Worm (Caenorhabditis elegans) whole organism, L3 larva: ENCODE results near the gene rab-39.

Source experiments
- R02D3.7 ChIP-seq: fragments of 150-350 bp; optimal IDR thresholded peaks from 2 replicates; lab custom pipeline; 2014; ENCODE audit warnings: missing biosample characterization, missing genetic modification characterization
- ZK546.5 ChIP-seq: sonication (generic microtip); optimal IDR thresholded peaks from 2 replicates; lab custom pipeline; 2017; ENCODE audit warnings: missing biosample characterization, missing genetic modification characterization
- aly-2 ChIP-seq: fragments of 150-350 bp; optimal IDR thresholded peaks from 2 replicates; lab custom pipeline; 2014; ENCODE audit warnings: missing biosample characterization, missing genetic modification characterization
- ama-1 ChIP-seq: fragments of 150-350 bp; optimal IDR thresholded peaks from 2 replicates; lab custom pipeline; 2018
- ceh-16 ChIP-seq: sonication (generic microtip); optimal IDR thresholded peaks from 2 replicates; lab custom pipeline; 2017; ENCODE audit warnings: missing biosample characterization, missing genetic modification characterization
- ceh-28 ChIP-seq: fragments of 150-350 bp; optimal IDR thresholded peaks from 2 replicates; lab custom pipeline; 2014; ENCODE audit warnings: missing biosample characterization, missing genetic modification reagents, missing genetic modification characterization
- ceh-9 ChIP-seq: sonication (generic microtip); optimal IDR thresholded peaks from 2 replicates; lab custom pipeline; 2018; ENCODE audit warnings: missing biosample characterization, missing genetic modification characterization
- elt-1 ChIP-seq: fragments of 150-350 bp; optimal IDR thresholded peaks from 2 replicates; lab custom pipeline; 2014; ENCODE audit warnings: missing biosample characterization, missing genetic modification characterization
- elt-2 ChIP-seq: sonication (generic microtip); optimal IDR thresholded peaks from 2 replicates; lab custom pipeline; 2016; ENCODE audit warnings: missing genetic modification reagents, mild to moderate bottlenecking, missing genetic modification characterization, missing compliant biosample characterization
- elt-3 ChIP-seq, 3 experiments: fragments of 150-350 bp in 1 of 3; sonication (generic microtip) in 2 of 3; optimal IDR thresholded peaks; 2 replicates in 2 of 3; 4 replicates in 1 of 3; lab custom pipeline; 2014 to 2017; ENCODE audit warnings: missing biosample characterization in 3 of 3, missing genetic modification characterization in 3 of 3
- fkh-2 ChIP-seq: fragments of 150-350 bp; optimal IDR thresholded peaks from 2 replicates; lab custom pipeline; 2014; ENCODE audit warnings: missing biosample characterization, missing genetic modification reagents, missing genetic modification characterization
- fos-1 ChIP-seq: fragments of 150-350 bp; optimal IDR thresholded peaks from 2 replicates; lab custom pipeline; 2014; ENCODE audit warnings: missing biosample characterization, missing genetic modification characterization
- jun-1 ChIP-seq: fragments of 150-350 bp; optimal IDR thresholded peaks from 2 replicates; lab custom pipeline; 2014; ENCODE audit warnings: missing biosample characterization, missing genetic modification reagents, missing genetic modification characterization
- lin-15B ChIP-seq: fragments of 150-350 bp; optimal IDR thresholded peaks from 2 replicates; lab custom pipeline; 2014; ENCODE audit warnings: missing biosample characterization, missing genetic modification characterization
- lin-39 ChIP-seq: fragments of 150-350 bp; optimal IDR thresholded peaks from 2 replicates; lab custom pipeline; 2018; ENCODE audit warnings: missing biosample characterization, missing genetic modification reagents, missing genetic modification characterization
- mdl-1 ChIP-seq: fragments of 150-350 bp; optimal IDR thresholded peaks from 2 replicates; lab custom pipeline; 2014; ENCODE audit warnings: missing biosample characterization, missing genetic modification characterization
- mml-1 ChIP-seq: fragments of 150-350 bp; sonication (generic microtip); optimal IDR thresholded peaks from 3 replicates; lab custom pipeline; 2014; ENCODE audit warnings: missing biosample characterization, missing genetic modification characterization
- nfya-1 ChIP-seq: sonication (generic microtip); optimal IDR thresholded peaks from 2 replicates; lab custom pipeline; 2017; ENCODE audit warnings: missing genetic modification characterization, mild to moderate bottlenecking, missing compliant biosample characterization, antibody characterized with exemption, moderate library complexity; ENCODE audit not compliant: insufficient read depth
- nhr-23 ChIP-seq: fragments of 150-350 bp; optimal IDR thresholded peaks from 2 replicates; lab custom pipeline; 2014; ENCODE audit warnings: missing biosample characterization, missing genetic modification reagents, missing genetic modification characterization
- nhr-237 ChIP-seq: fragments of 150-350 bp; optimal IDR thresholded peaks from 2 replicates; lab custom pipeline; 2014; ENCODE audit warnings: missing biosample characterization, missing genetic modification characterization
- nhr-25 ChIP-seq: sonication (generic microtip); optimal IDR thresholded peaks from 2 replicates; lab custom pipeline; 2017; ENCODE audit warnings: missing biosample characterization, missing genetic modification characterization
- nhr-28 ChIP-seq: fragments of 150-350 bp; optimal IDR thresholded peaks from 2 replicates; lab custom pipeline; 2014; ENCODE audit warnings: missing biosample characterization, missing genetic modification characterization
- nhr-67 ChIP-seq: fragments of 150-350 bp; optimal IDR thresholded peaks from 2 replicates; lab custom pipeline; 2014; ENCODE audit warnings: missing biosample characterization, missing genetic modification characterization
- nhr-76 ChIP-seq: fragments of 150-350 bp; sonication (generic microtip); optimal IDR thresholded peaks from 5 replicates; lab custom pipeline; 2014; ENCODE audit warnings: missing biosample characterization, missing genetic modification characterization
- pha-4 ChIP-seq: fragments of 150-350 bp; optimal IDR thresholded peaks from 2 replicates; lab custom pipeline; 2014; ENCODE audit warnings: missing biosample characterization, missing genetic modification reagents, missing genetic modification characterization
- pqm-1 ChIP-seq: fragments of 150-350 bp; optimal IDR thresholded peaks from 2 replicates; lab custom pipeline; 2017; ENCODE audit warnings: missing biosample characterization, missing genetic modification characterization, inconsistent platforms
- sea-2 ChIP-seq: fragments of 150-350 bp; sonication (generic microtip); optimal IDR thresholded peaks from 4 replicates; lab custom pipeline; 2014; ENCODE audit warnings: missing biosample characterization, missing genetic modification reagents, missing genetic modification characterization
- skn-1 ChIP-seq: fragments of 150-350 bp; optimal IDR thresholded peaks from 2 replicates; lab custom pipeline; 2014; ENCODE audit warnings: missing biosample characterization, missing genetic modification characterization
- snpc-4 ChIP-seq: fragments of 150-350 bp; optimal IDR thresholded peaks from 2 replicates; lab custom pipeline; 2014; ENCODE audit warnings: missing biosample characterization, missing genetic modification characterization
- tbx-2 ChIP-seq: sonication (generic microtip); optimal IDR thresholded peaks from 2 replicates; lab custom pipeline; 2016; ENCODE audit warnings: mild to moderate bottlenecking, missing genetic modification characterization, missing compliant biosample characterization
- unc-39 ChIP-seq: sonication (generic microtip); optimal IDR thresholded peaks from 4 replicates; lab custom pipeline; 2017; ENCODE audit warnings: missing biosample characterization, missing genetic modification characterization
- unc-62 ChIP-seq: fragments of 150-350 bp; sonication (generic microtip); optimal IDR thresholded peaks from 4 replicates; lab custom pipeline; 2014; ENCODE audit warnings: missing biosample characterization, missing genetic modification reagents, missing genetic modification characterization
- zag-1 ChIP-seq: fragments of 150-350 bp; optimal IDR thresholded peaks from 2 replicates; lab custom pipeline; 2014; ENCODE audit warnings: missing biosample characterization, missing genetic modification characterization
- ztf-11 ChIP-seq: fragments of 150-350 bp; optimal IDR thresholded peaks from 2 replicates; lab custom pipeline; 2014; ENCODE audit warnings: missing biosample characterization, missing genetic modification characterization
- ztf-4 ChIP-seq: fragments of 150-350 bp; optimal IDR thresholded peaks from 2 replicates; lab custom pipeline; 2014; ENCODE audit warnings: missing biosample characterization, missing genetic modification characterization

rab-39 gene

ce11 chrII:9338859-9339258 is 16.1 kb upstream of the rab-39 start, which contains the start of gene ttll-12:
ttll-12 (plus strand) TSS chrII:9338997.
- TF ChIP-seq lin-39 (tag; lab: Kevin White, UChicago) = no peak
- no peak for TF ChIP-seq pha-4 (tag; lab: Kevin White, UChicago)
- peak; percentile 9 for TF ChIP-seq nhr-25 (tag; lab: Kevin White, UChicago)
- peak; percentile 85 for TF ChIP-seq ama-1

ce11 chrII:9336651-9337050 is 13.9 kb upstream of the rab-39 start:
- TF ChIP-seq elt-3 (tag; optimal IDR thresholded peaks at IDR 0.05; lab: Kevin White, UChicago) (no peak), ama-1 (peak; percentile 31), ztf-11 (tag; lab: Kevin White, UChicago) (no peak), pha-4 (tag; lab: Kevin White, UChicago) (peak; percentile 12)
- TF ChIP-seq, all 47 proteins: peak for 2

- TF ChIP-seq unc-62 = no peak
- TF ChIP-seq ceh-28 (tag; lab: Kevin White, UChicago) = peak; percentile 46
These were observed 11.0 kb upstream of the rab-39 start, which contains the start of gene scp-1 for ce11 chrII:9333714-9334113. scp-1 (plus strand) TSS chrII:9334014.

ce11 chrII:9333034-9333433 is 10.3 kb upstream of the rab-39 start:
- no peak for TF ChIP-seq elt-3 (tag; optimal IDR thresholded peaks at IDR 0.05; lab: Kevin White, UChicago)
- no peak for TF ChIP-seq ceh-28 (tag; lab: Kevin White, UChicago)
- no peak for TF ChIP-seq ama-1
- TF ChIP-seq sea-2 = no peak
- no peak for TF ChIP-seq nfya-1 (tag; lab: Kevin White, UChicago)
- no peak for TF ChIP-seq nhr-23
- TF ChIP-seq ceh-16 = no peak
- TF ChIP-seq skn-1 = no peak
- no peak for TF ChIP-seq aly-2 (tag; lab: Kevin White, UChicago)
- no peak for TF ChIP-seq nhr-67 (tag; lab: Kevin White, UChicago)
- no peak for TF ChIP-seq nhr-76 (tag; lab: Kevin White, UChicago)
- TF ChIP-seq unc-39 (tag; lab: Kevin White, UChicago) = no peak
- TF ChIP-seq ztf-11 (tag; lab: Kevin White, UChicago) = no peak
- TF ChIP-seq nhr-237 (tag; lab: Kevin White, UChicago) = no peak
- TF ChIP-seq jun-1 = no peak
- no peak for TF ChIP-seq lin-15B (tag; lab: Kevin White, UChicago)
- TF ChIP-seq ceh-9 (tag; lab: Kevin White, UChicago) = no peak
- TF ChIP-seq, all 47 proteins: peak for 0

ce11 chrII:9331343-9331742 is 8.6 kb upstream of the rab-39 start, which contains the start of gene eif-3.F:
eif-3.F (plus strand) TSS chrII:9331643.
- TF ChIP-seq tbx-2 (tag; lab: Kevin White, UChicago) (no peak), ztf-4 (no peak), mml-1 (tag; lab: Kevin White, UChicago) (no peak), ceh-28 (tag; lab: Kevin White, UChicago) (no peak), fos-1 (no peak), snpc-4 (tag; lab: Kevin White, UChicago) (no peak), fkh-2 (tag; lab: Kevin White, UChicago) (no peak), ztf-11 (tag; lab: Kevin White, UChicago) (no peak), nhr-23 (no peak), elt-2 (tag; lab: Kevin White, UChicago) (no peak), sea-2 (no peak), zag-1 (tag; lab: Kevin White, UChicago) (no peak), elt-3 (tag; optimal IDR thresholded peaks at IDR 0.05; lab: Kevin White, UChicago) (no peak), skn-1 (no peak), ZK546.5 (tag; lab: Kevin White, UChicago) (no peak), R02D3.7 (no peak), unc-62 (no peak), elt-1 (no peak), nhr-28 (tag; lab: Kevin White, UChicago) (no peak)

DNA sequence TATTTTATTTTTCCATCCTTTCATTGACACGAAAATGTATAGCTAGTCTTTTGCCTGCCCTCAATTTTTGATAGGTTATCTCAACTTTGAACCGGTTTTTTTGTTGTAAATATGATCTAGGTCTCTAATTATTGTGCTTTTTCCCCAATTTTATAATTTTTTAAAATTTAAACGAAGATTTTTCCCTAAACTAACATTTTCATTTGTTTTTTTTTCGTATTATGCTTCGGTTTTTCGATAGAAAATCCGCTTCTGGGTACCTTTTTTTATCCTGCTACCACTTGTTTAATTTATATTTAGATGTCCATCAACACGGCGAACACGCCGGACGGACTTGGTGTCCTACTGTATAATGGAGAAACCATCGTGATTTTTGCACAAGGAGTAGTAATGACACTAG is 6.8 kb upstream of the rab-39 start, which contains the start of gene wbp-2:
Gene wbp-2 (plus strand): TSS at position 301 of the 400 bp plus-strand sequence.
- TF ChIP-seq unc-39 (tag; lab: Kevin White, UChicago) (no peak), ceh-9 (tag; lab: Kevin White, UChicago) (no peak), mml-1 (tag; lab: Kevin White, UChicago) (no peak), pqm-1 (no peak), mdl-1 (tag; lab: Kevin White, UChicago) (no peak), nfya-1 (tag; lab: Kevin White, UChicago) (no peak), ztf-4 (no peak), tbx-2 (tag; lab: Kevin White, UChicago) (no peak), lin-15B (tag; lab: Kevin White, UChicago) (no peak)
